Fruit fly (Drosophila melanogaster) whole organism, adult: ENCODE measurements around the gene CG42366.

Experiments used
- CG11617 ChIP-seq: fragments of 200-800 bp; sonication (Bioruptor generic); optimal IDR thresholded peaks from 2 replicates; lab custom pipeline; 2017; ENCODE audit warnings: mild to moderate bottlenecking, missing biosample characterization, missing genetic modification reagents, missing genetic modification characterization
- CG12768 ChIP-seq: fragments of 200-800 bp; sonication (Bioruptor generic); optimal IDR thresholded peaks from 2 replicates; lab custom pipeline; 2017; ENCODE audit warnings: missing biosample characterization, missing genetic modification characterization, mild to moderate bottlenecking, moderate library complexity, missing genetic modification reagents
- CG14711 ChIP-seq: fragments of 200-800 bp; sonication (Bioruptor generic); optimal IDR thresholded peaks from 2 replicates; lab custom pipeline; 2018; ENCODE audit warnings: missing biosample characterization, mild to moderate bottlenecking, missing genetic modification characterization, moderate library complexity
- CG1620 ChIP-seq: fragments of 200-800 bp; sonication (Bioruptor generic); optimal IDR thresholded peaks from 2 replicates; lab custom pipeline; 2016; ENCODE audit warnings: missing biosample characterization, missing genetic modification characterization
- CG33017 ChIP-seq: fragments of 200-800 bp; sonication (Bioruptor generic); optimal IDR thresholded peaks from 2 replicates; lab custom pipeline; 2018; ENCODE audit warnings: missing biosample characterization, mild to moderate bottlenecking, missing genetic modification characterization, moderate library complexity
- CG5204 ChIP-seq: fragments of 200-800 bp; sonication (Bioruptor generic); optimal IDR thresholded peaks from 2 replicates; lab custom pipeline; 2016; ENCODE audit warnings: missing biosample characterization, missing genetic modification characterization
- CG7045 ChIP-seq: fragments of 200-800 bp; sonication (Bioruptor generic); optimal IDR thresholded peaks from 2 replicates; lab custom pipeline; 2017; ENCODE audit warnings: missing biosample characterization, mild to moderate bottlenecking, missing genetic modification characterization
- CG7101 ChIP-seq: fragments of 200-800 bp; sonication (Bioruptor generic); optimal IDR thresholded peaks from 2 replicates; lab custom pipeline; 2018; ENCODE audit warnings: missing biosample characterization, mild to moderate bottlenecking, missing genetic modification characterization, moderate library complexity
- Clk ChIP-seq: fragments of 200-800 bp; sonication (Bioruptor generic); optimal IDR thresholded peaks from 2 replicates; lab custom pipeline; 2017; ENCODE audit warnings: missing biosample characterization, missing genetic modification characterization
- Crg-1 ChIP-seq: fragments of 200-800 bp; sonication (Bioruptor generic); optimal IDR thresholded peaks from 2 replicates; lab custom pipeline; 2016; ENCODE audit warnings: missing biosample characterization, missing genetic modification characterization
- Hr96 ChIP-seq: fragments of 200-800 bp; sonication (Bioruptor generic); optimal IDR thresholded peaks from 2 replicates; lab custom pipeline; 2016; ENCODE audit warnings: missing biosample characterization, missing genetic modification characterization
- Mnt ChIP-seq: fragments of 200-800 bp; sonication (Bioruptor generic); optimal IDR thresholded peaks from 2 replicates; lab custom pipeline; 2016; ENCODE audit warnings: missing biosample characterization, mild to moderate bottlenecking, missing genetic modification characterization
- bab1 ChIP-seq: fragments of 200-800 bp; sonication (Bioruptor generic); optimal IDR thresholded peaks from 3 replicates; lab custom pipeline; 2019; ENCODE audit warnings: missing biosample characterization, mild to moderate bottlenecking, missing genetic modification characterization, moderate library complexity
- cic ChIP-seq: fragments of 200-800 bp; sonication (Bioruptor generic); optimal IDR thresholded peaks from 2 replicates; lab custom pipeline; 2017; ENCODE audit warnings: missing biosample characterization, mild to moderate bottlenecking, missing genetic modification characterization, moderate library complexity
- cnc ChIP-seq, 2 experiments: fragments of >200 bp; optimal IDR thresholded peaks; 2 replicates each; lab custom pipeline; 2017
- kay ChIP-seq: fragments of 200-800 bp; sonication (Bioruptor generic); peaks from one replicate; lab custom pipeline; 2016; ENCODE audit warnings: missing biosample characterization, missing genetic modification characterization, borderline replicate concordance
- ovo ChIP-seq: fragments of 200-800 bp; sonication (Bioruptor generic); optimal IDR thresholded peaks from 2 replicates; lab custom pipeline; 2016; ENCODE audit warnings: missing biosample characterization, missing genetic modification characterization
- pad ChIP-seq: fragments of 200-800 bp; sonication (Bioruptor generic); optimal IDR thresholded peaks from 3 replicates; lab custom pipeline; 2017; ENCODE audit warnings: missing biosample characterization, missing genetic modification characterization, mild to moderate bottlenecking, moderate library complexity, missing genetic modification reagents
- tj ChIP-seq: fragments of 200-800 bp; sonication (Bioruptor generic); optimal IDR thresholded peaks from 3 replicates; lab custom pipeline; 2017; ENCODE audit warnings: missing biosample characterization, mild to moderate bottlenecking, missing genetic modification characterization, moderate library complexity
- toe ChIP-seq: fragments of 200-800 bp; sonication (Bioruptor generic); optimal IDR thresholded peaks from 2 replicates; lab custom pipeline; 2016; ENCODE audit warnings: missing biosample characterization, missing genetic modification characterization

The CG42366 gene

dm6 chr2L:9908468-9908967 lies 16.4 kb upstream of the CG42366 start, which contains the start of gene CG13124:
Gene CG13124 (minus strand): TSS chr2L:9908633.
- peak; percentile 6 for TF ChIP-seq Hr96 (GFP tag; lab: Kevin White, UChicago)
- peak; percentile 31 for TF ChIP-seq CG7101
- no peak for TF ChIP-seq CG7045 (GFP tag; lab: Kevin White, UChicago)
- TF ChIP-seq kay: no peak
- peak; percentile 91 for TF ChIP-seq CG14711
- peak; percentile 14 for TF ChIP-seq tj
- peak; percentile 52 for TF ChIP-seq CG33017 (tag; lab: Kevin White, UChicago)
- TF ChIP-seq cic: peak; percentile 33
- TF ChIP-seq Mnt: peak; percentile 46

- TF ChIP-seq CG14711: no peak
- TF ChIP-seq ovo: no peak
- TF ChIP-seq Clk (GFP tag; lab: Kevin White, UChicago): no peak
- TF ChIP-seq bab1 (GFP tag; lab: Kevin White, UChicago): peak; percentile 24
- TF ChIP-seq Mnt: no peak
- no peak for TF ChIP-seq toe (GFP tag; lab: Kevin White, UChicago)
- no peak for TF ChIP-seq cic
- TF ChIP-seq CG12768 (GFP tag; lab: Kevin White, UChicago): peak; percentile 17
Measured at dm6 chr2L:9911783-9912182, 13.2 kb upstream of the CG42366 start.

- no peak for TF ChIP-seq toe (GFP tag; lab: Kevin White, UChicago)
- TF ChIP-seq Hr96 (GFP tag; lab: Kevin White, UChicago): peak; percentile 21
- TF ChIP-seq CG7045 (GFP tag; lab: Kevin White, UChicago): no peak
- TF ChIP-seq CG14711: peak; percentile 95
- TF ChIP-seq Mnt: peak; percentile 17
- no peak for TF ChIP-seq cic
- no peak for TF ChIP-seq CG12768 (GFP tag; lab: Kevin White, UChicago)
Measured at dm6 chr2L:9912570-9913260, 12.2 kb upstream of the CG42366 start, which contains the start of the genes Etl1 and Srp54. Gene Etl1 (minus strand): TSS chr2L:9912608. Gene Srp54 (plus strand): TSS chr2L:9912911.

- peak; percentile 49 for TF ChIP-seq ovo
- TF ChIP-seq Mnt: peak; percentile 82
- peak; percentile 74 for TF ChIP-seq CG33017 (tag; lab: Kevin White, UChicago)
- TF ChIP-seq Clk (GFP tag; lab: Kevin White, UChicago): peak; percentile 90
- peak; percentile 45 for TF ChIP-seq CG14711
- peak; percentile 81 for TF ChIP-seq bab1 (GFP tag; lab: Kevin White, UChicago)
- peak; percentile 65 for TF ChIP-seq Crg-1 (GFP tag; lab: Kevin White, UChicago)
- TF ChIP-seq kay: no peak
- peak; percentile 97 for TF ChIP-seq CG5204 (GFP tag; lab: Kevin White, UChicago)
- peak; percentile 88 for TF ChIP-seq tj
- peak; percentile 91 for TF ChIP-seq cic
- TF ChIP-seq CG11617: peak; percentile 95
- peak; percentile 93 for TF ChIP-seq CG7045 (GFP tag; lab: Kevin White, UChicago)
- TF ChIP-seq CG7101: peak; percentile 70
- TF ChIP-seq toe (GFP tag; lab: Kevin White, UChicago): peak; percentile 99
- TF ChIP-seq CG12768 (GFP tag; lab: Kevin White, UChicago): peak; percentile 100
- TF ChIP-seq Hr96 (GFP tag; lab: Kevin White, UChicago): peak; percentile 99
- TF ChIP-seq CG1620 (GFP tag; lab: Kevin White, UChicago): peak; percentile 50
- TF ChIP-seq pad (GFP tag; lab: Kevin White, UChicago): peak; percentile 61
- TF ChIP-seq cnc (optimal IDR thresholded peaks at IDR 0.05; lab: Kevin White, UChicago): peak in 1 of 2 experiments; percentile 7
Measured at dm6 chr2L:9915011-9915850, 9.7 kb upstream of the CG42366 start, which contains the start of gene yip2. Gene yip2 (plus strand): TSS chr2L:9915253.

dm6 chr2L:9918020-9918959 lies 6.7 kb upstream of the CG42366 start, which contains the start of the genes CG5885 and CG4598:
Gene CG5885 (minus strand): TSS chr2L:9918330.
Gene CG4598 (plus strand): TSS chr2L:9918618.
- TF ChIP-seq pad (GFP tag; lab: Kevin White, UChicago) (peak; percentile 23), CG11617 (peak; percentile 79), toe (GFP tag; lab: Kevin White, UChicago) (peak; percentile 76), Clk (GFP tag; lab: Kevin White, UChicago) (peak; percentile 23), CG5204 (GFP tag; lab: Kevin White, UChicago) (peak; percentile 63), kay (no peak), CG7101 (peak; percentile 70), CG12768 (GFP tag; lab: Kevin White, UChicago) (peak; percentile 77), CG33017 (tag; lab: Kevin White, UChicago) (peak; percentile 77), tj (peak; percentile 46), CG1620 (GFP tag; lab: Kevin White, UChicago) (peak; percentile 60), Hr96 (GFP tag; lab: Kevin White, UChicago) (peak; percentile 62), Crg-1 (GFP tag; lab: Kevin White, UChicago) (peak; percentile 34), bab1 (GFP tag; lab: Kevin White, UChicago) (peak; percentile 45), Mnt (peak; percentile 18), cic (peak; percentile 33), cnc (optimal IDR thresholded peaks at IDR 0.05; lab: Kevin White, UChicago) (no peak), ovo (no peak), CG14711 (peak; percentile 42), CG7045 (GFP tag; lab: Kevin White, UChicago) (peak; percentile 68)
